Worm (Caenorhabditis elegans): ENCODE data around the gene Y47D3A.32.

Y47D3A.32 gene

DNA sequence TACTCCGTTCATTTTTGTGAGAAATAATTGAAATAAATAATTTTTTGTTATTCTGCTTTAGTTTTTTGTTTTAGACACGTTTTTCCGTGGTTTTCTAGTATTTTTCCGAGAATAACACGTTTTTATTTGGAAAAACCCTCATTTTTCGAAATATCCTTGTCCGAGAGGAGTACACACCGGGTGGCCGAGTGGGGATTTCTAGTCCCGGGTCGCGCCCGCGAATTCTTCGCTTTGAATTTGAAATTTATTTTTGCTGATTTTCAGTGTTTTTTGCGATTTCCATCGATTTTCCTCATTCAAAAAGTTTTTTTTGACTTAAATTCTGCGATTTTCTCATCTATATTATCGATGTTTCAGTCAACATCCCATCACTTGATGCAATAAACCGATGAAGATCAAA is 38.4 kb downstream of the Y47D3A.32 start, which contains the start of the genes gly-9, mib-1 and smc-3:
Gene gly-9 (minus strand): TSS at position 27 of the 400 bp plus-strand sequence.
Gene mib-1 (minus strand): TSS at position 123 of the 400 bp plus-strand sequence.
Gene smc-3 (plus strand): TSS at position 351 of the 400 bp plus-strand sequence.
- TF ChIP-seq sox-4 (tag; optimal IDR thresholded peaks at IDR 0.05) (no peak), pag-3 (tag; optimal IDR thresholded peaks at IDR 0.05; ENCODE audit: borderline replicate concordance) (no peak), tbx-2 (tag; optimal IDR thresholded peaks at IDR 0.05) (peak; percentile 87), ceh-22 (tag; optimal IDR thresholded peaks at IDR 0.05) (no peak), ceh-9 (tag; optimal IDR thresholded peaks at IDR 0.05) (no peak), ceh-45 (GFP tag; IDR thresholded peaks at IDR 0.05) (no peak), pqm-1 (tag; optimal IDR thresholded peaks at IDR 0.05) (no peak), hlh-30 (tag; optimal IDR thresholded peaks at IDR 0.05; ENCODE audit: insufficient read depth) (no peak), fax-1 (tag; optimal IDR thresholded peaks at IDR 0.05) (peak; percentile 5), ceh-19 (GFP tag; optimal IDR thresholded peaks at IDR 0.05) (no peak), madf-2 (tag; optimal IDR thresholded peaks at IDR 0.05) (no peak), ttx-3 (tag; optimal IDR thresholded peaks at IDR 0.05) (no peak), unc-3 (GFP tag; conservative IDR thresholded peaks at IDR 0.05) (no peak), unc-3 (tag; optimal IDR thresholded peaks at IDR 0.05) (no peak), ceh-34 (tag; optimal IDR thresholded peaks at IDR 0.05) (peak; percentile 32), hlh-8 (tag; optimal IDR thresholded peaks at IDR 0.05) (peak; percentile 87), ceh-48 (tag; optimal IDR thresholded peaks at IDR 0.05) (no peak), nhr-232 (tag; optimal IDR thresholded peaks at IDR 0.05) (no peak), ceh-14 (tag; optimal IDR thresholded peaks at IDR 0.05) (peak; percentile 47), ref-2 (tag; optimal IDR thresholded peaks at IDR 0.05) (peak; percentile 82), che-1 (tag; optimal IDR thresholded peaks at IDR 0.05) (no peak), T23F11.4 (GFP tag; optimal IDR thresholded peaks at IDR 0.05) (no peak), F13H6.1 (tag; optimal IDR thresholded peaks at IDR 0.05) (peak; percentile 38), dve-1 (tag; optimal IDR thresholded peaks at IDR 0.05) (no peak), rnt-1 (tag; optimal IDR thresholded peaks at IDR 0.05) (peak; percentile 79), elt-2 (tag; optimal IDR thresholded peaks at IDR 0.05) (peak; percentile 60), dmd-4 (tag; optimal IDR thresholded peaks at IDR 0.05; ENCODE audit: borderline replicate concordance) (no peak), pax-1 (tag; optimal IDR thresholded peaks at IDR 0.05) (no peak), fkh-6 (tag; optimal IDR thresholded peaks at IDR 0.05) (peak; percentile 53), tbx-7 (tag; optimal IDR thresholded peaks at IDR 0.05) (peak; percentile 84), npax-4 (tag; optimal IDR thresholded peaks at IDR 0.05) (no peak), nhr-11 (tag; optimal IDR thresholded peaks at IDR 0.05) (no peak), K09A11.1 (tag; optimal IDR thresholded peaks at IDR 0.05; ENCODE audit: insufficient read depth) (no peak), unc-86 (tag; optimal IDR thresholded peaks at IDR 0.05) (no peak), ceh-30 (tag; optimal IDR thresholded peaks at IDR 0.05) (no peak), Y22D7AL.16 (tag; optimal IDR thresholded peaks at IDR 0.05) (no peak), ceh-6 (GFP tag; optimal IDR thresholded peaks at IDR 0.05) (no peak), ets-4 (tag; optimal IDR thresholded peaks at IDR 0.05) (peak; percentile 88), lin-11 (tag; optimal IDR thresholded peaks at IDR 0.05) (no peak), K02D7.2 (tag; optimal IDR thresholded peaks at IDR 0.05) (no peak), lim-6 (tag; optimal IDR thresholded peaks at IDR 0.05) (peak; percentile 54), ceh-31 (tag; optimal IDR thresholded peaks at IDR 0.05) (peak; percentile 96), unc-42 (tag; optimal IDR thresholded peaks at IDR 0.05) (peak; percentile 35), fkh-10 (GFP tag; optimal IDR thresholded peaks at IDR 0.05) (no peak), hlh-13 (GFP tag; optimal IDR thresholded peaks at IDR 0.05) (no peak), C08G9.2 (tag; optimal IDR thresholded peaks at IDR 0.05) (peak; percentile 92), ahr-1 (tag; optimal IDR thresholded peaks at IDR 0.05) (no peak), C38D4.7 (GFP tag; optimal IDR thresholded peaks at IDR 0.05) (no peak), ceh-2 (tag; optimal IDR thresholded peaks at IDR 0.05) (peak; percentile 87), sox-2 (GFP tag; IDR thresholded peaks at IDR 0.05) (no peak), hlh-6 (tag; optimal IDR thresholded peaks at IDR 0.05) (no peak), ceh-18 (tag; optimal IDR thresholded peaks at IDR 0.05) (no peak), unc-55 (GFP tag; optimal IDR thresholded peaks at IDR 0.05) (no peak), odd-2 (tag; optimal IDR thresholded peaks at IDR 0.05) (no peak)
